Fruit fly (Drosophila melanogaster) whole organism, embryonic: ENCODE measurements around the gene CG34297.

ENCODE experiments used
- Ada2b ChIP-seq: fragments of 200-800 bp; sonication (Bioruptor generic); IDR thresholded peaks from 2 replicates; pipeline ENCODE4 v1.3.6; 2022; ENCODE audit warnings: missing biosample characterization, missing genetic modification characterization
- C15 ChIP-seq: fragments of 200-800 bp; sonication (Bioruptor generic); IDR thresholded peaks from 3 replicates; pipeline ENCODE4 v1.3.6; 2022; ENCODE audit warnings: missing biosample characterization, missing genetic modification characterization
- CG14441 ChIP-seq: fragments of 200-800 bp; sonication (Bioruptor generic); IDR thresholded peaks from 2 replicates; pipeline ENCODE4 v1.3.6; 2022; ENCODE audit warnings: missing biosample characterization, missing genetic modification characterization
- CG14667 ChIP-seq: fragments of 200-800 bp; sonication (Bioruptor generic); IDR thresholded peaks from 2 replicates; pipeline ENCODE4 v1.3.6; 2022; ENCODE audit warnings: missing biosample characterization, missing genetic modification characterization
- CG17612 ChIP-seq: fragments of 200-800 bp; sonication (Bioruptor generic); IDR thresholded peaks from 2 replicates; pipeline ENCODE4 v1.3.6; 2022; ENCODE audit warnings: missing biosample characterization, missing genetic modification characterization
- CG1832 ChIP-seq: fragments of 200-800 bp; sonication (Bioruptor generic); optimal IDR thresholded peaks from 2 replicates; lab custom pipeline; 2017; ENCODE audit warnings: missing biosample characterization, mild to moderate bottlenecking, missing genetic modification characterization, inconsistent platforms
- CG18619 ChIP-seq: fragments of 200-800 bp; sonication (Bioruptor generic); optimal IDR thresholded peaks from 3 replicates; lab custom pipeline; 2017; ENCODE audit warnings: missing biosample characterization, mild to moderate bottlenecking, missing genetic modification characterization
- CG2129 ChIP-seq: fragments of 200-800 bp; sonication (Bioruptor generic); IDR thresholded peaks from 2 replicates; pipeline ENCODE4 v1.3.6; 2022; ENCODE audit warnings: missing biosample characterization, missing genetic modification characterization; ENCODE audit not compliant: partially characterized antibody
- CG31441 ChIP-seq: fragments of 200-800 bp; sonication (Bioruptor generic); IDR thresholded peaks from 2 replicates; pipeline ENCODE4 v1.3.6; 2022; ENCODE audit warnings: missing biosample characterization, missing genetic modification characterization
- CG3407 ChIP-seq: fragments of 200-800 bp; sonication (Bioruptor generic); optimal IDR thresholded peaks from 2 replicates; lab custom pipeline; 2018; ENCODE audit warnings: missing biosample characterization, mild to moderate bottlenecking, missing genetic modification characterization
- CG3838 ChIP-seq: fragments of 200-800 bp; sonication (Bioruptor generic); optimal IDR thresholded peaks from 3 replicates; lab custom pipeline; 2016; ENCODE audit warnings: missing biosample characterization, missing genetic modification characterization
- CG7357 ChIP-seq: fragments of 200-800 bp; sonication (Bioruptor generic); IDR thresholded peaks from 3 replicates; pipeline ENCODE4 v1.3.6; 2022; ENCODE audit warnings: missing biosample characterization, missing genetic modification characterization
- CG7556 ChIP-seq: fragments of 200-800 bp; sonication (Bioruptor generic); optimal IDR thresholded peaks from 2 replicates; lab custom pipeline; 2017; ENCODE audit warnings: missing biosample characterization, mild to moderate bottlenecking, missing genetic modification characterization
- CG8281 ChIP-seq: fragments of 200-800 bp; sonication (Bioruptor generic); optimal IDR thresholded peaks from 2 replicates; lab custom pipeline; 2018; ENCODE audit warnings: missing biosample characterization, mild to moderate bottlenecking, missing genetic modification characterization, moderate library complexity
- CG8290 ChIP-seq, 3 experiments: fragments of 200-800 bp; sonication (Bioruptor generic); optimal IDR thresholded peaks; 2 replicates each; lab custom pipeline; 2016 to 2019; ENCODE audit warnings: missing biosample characterization in 3 of 3, missing genetic modification characterization in 3 of 3, mild to moderate bottlenecking in 2 of 3, moderate library complexity in 1 of 3
- CG9609 ChIP-seq: fragments of 200-800 bp; sonication (Bioruptor generic); optimal IDR thresholded peaks from 3 replicates; lab custom pipeline; 2016; ENCODE audit warnings: missing biosample characterization, missing genetic modification characterization
- Chrac-16 ChIP-seq: fragments of 200-800 bp; sonication (Bioruptor generic); optimal IDR thresholded peaks from 3 replicates; lab custom pipeline; 2016; ENCODE audit warnings: missing biosample characterization, missing genetic modification characterization
- CrebB ChIP-seq: fragments of 200-800 bp; sonication (Bioruptor generic); optimal IDR thresholded peaks from 3 replicates; lab custom pipeline; 2018; ENCODE audit warnings: missing biosample characterization, mild to moderate bottlenecking, missing genetic modification characterization
- D ChIP-seq, 2 experiments: fragments of 200-800 bp in 1 of 2; fragments of >200 bp in 1 of 2; sonication (Bioruptor generic) in 1 of 2; optimal IDR thresholded peaks; 2 replicates in 1 of 2; 3 replicates in 1 of 2; lab custom pipeline; 2017; ENCODE audit warnings: mild to moderate bottlenecking in 1 of 2, missing biosample characterization in 1 of 2, missing genetic modification characterization in 1 of 2, missing genetic modification reagents in 1 of 2
- Fer3 ChIP-seq: fragments of 200-800 bp; sonication (Bioruptor generic); optimal IDR thresholded peaks from 2 replicates; lab custom pipeline; 2018; ENCODE audit warnings: missing biosample characterization, mild to moderate bottlenecking, missing genetic modification characterization, moderate library complexity
- Hey ChIP-seq: fragments of 200-800 bp; sonication (Bioruptor generic); optimal IDR thresholded peaks from 3 replicates; lab custom pipeline; 2018; ENCODE audit warnings: missing biosample characterization, mild to moderate bottlenecking, missing genetic modification characterization
- HmgD ChIP-seq: fragments of 200-800 bp; sonication (Bioruptor generic); optimal IDR thresholded peaks from 3 replicates; lab custom pipeline; 2016; ENCODE audit warnings: missing biosample characterization, missing genetic modification characterization
- Hsf ChIP-seq: fragments of 200-800 bp; sonication (Bioruptor generic); optimal IDR thresholded peaks from 3 replicates; lab custom pipeline; 2016; ENCODE audit warnings: missing biosample characterization, missing genetic modification characterization
- Lhr ChIP-seq: fragments of 200-800 bp; sonication (Bioruptor generic); optimal IDR thresholded peaks from 3 replicates; lab custom pipeline; 2017; ENCODE audit warnings: mild to moderate bottlenecking, missing biosample characterization, missing genetic modification reagents, missing genetic modification characterization
- PHDP ChIP-seq: fragments of 200-800 bp; sonication (Bioruptor generic); optimal IDR thresholded peaks from 3 replicates; lab custom pipeline; 2018; ENCODE audit warnings: missing biosample characterization, mild to moderate bottlenecking, missing genetic modification characterization, moderate library complexity
- Rfx ChIP-seq: fragments of 200-800 bp; sonication (Bioruptor generic); IDR thresholded peaks from 2 replicates; pipeline ENCODE4 v1.3.6; 2022; ENCODE audit warnings: missing biosample characterization, missing genetic modification characterization
- YL-1 ChIP-seq: fragments of 200-800 bp; sonication (Bioruptor generic); optimal IDR thresholded peaks from 3 replicates; lab custom pipeline; 2017; ENCODE audit warnings: missing biosample characterization, mild to moderate bottlenecking, missing genetic modification characterization
- ab ChIP-seq: fragments of 200-800 bp; sonication (Bioruptor generic); optimal IDR thresholded peaks from 2 replicates; lab custom pipeline; 2016; ENCODE audit warnings: missing biosample characterization, missing genetic modification characterization
- bcd ChIP-seq: fragments of 200-800 bp; sonication (Bioruptor generic); optimal IDR thresholded peaks from 2 replicates; lab custom pipeline; 2017; ENCODE audit warnings: missing biosample characterization, mild to moderate bottlenecking, missing genetic modification characterization
- bowl ChIP-seq: fragments of 200-800 bp; sonication (Bioruptor generic); IDR thresholded peaks from 2 replicates; pipeline ENCODE4 v1.3.6; 2022; ENCODE audit warnings: missing biosample characterization, missing genetic modification characterization
- br ChIP-seq: fragments of >200 bp; optimal IDR thresholded peaks from 2 replicates; lab custom pipeline; 2017
- dmrt99B ChIP-seq: fragments of 200-800 bp; sonication (Bioruptor generic); optimal IDR thresholded peaks from 2 replicates; lab custom pipeline; 2018; ENCODE audit warnings: missing biosample characterization, mild to moderate bottlenecking, missing genetic modification characterization, moderate library complexity
- dysf ChIP-seq: fragments of 200-800 bp; sonication (Bioruptor generic); IDR thresholded peaks from 3 replicates; pipeline ENCODE4 v1.3.6; 2022; ENCODE audit warnings: missing biosample characterization, missing genetic modification characterization
- ems ChIP-seq: fragments of 200-800 bp; sonication (Bioruptor generic); optimal IDR thresholded peaks from 3 replicates; lab custom pipeline; 2016; ENCODE audit warnings: missing biosample characterization, missing genetic modification characterization
- exex ChIP-seq: fragments of 200-800 bp; sonication (Bioruptor generic); optimal IDR thresholded peaks from 4 replicates; lab custom pipeline; 2018; ENCODE audit warnings: missing biosample characterization, mild to moderate bottlenecking, missing genetic modification characterization, moderate library complexity
- eyg ChIP-seq: fragments of 200-800 bp; sonication (Bioruptor generic); optimal IDR thresholded peaks from 3 replicates; lab custom pipeline; 2016; ENCODE audit warnings: missing biosample characterization, missing genetic modification characterization
- fd102C ChIP-seq: fragments of 200-800 bp; sonication (Bioruptor generic); optimal IDR thresholded peaks from 2 replicates; lab custom pipeline; 2018; ENCODE audit warnings: missing biosample characterization, mild to moderate bottlenecking, missing genetic modification characterization, moderate library complexity
- gcm ChIP-seq: fragments of 200-800 bp; sonication (Bioruptor generic); optimal IDR thresholded peaks from 2 replicates; lab custom pipeline; 2019; ENCODE audit warnings: missing biosample characterization, mild to moderate bottlenecking, missing genetic modification characterization, moderate library complexity
- gro ChIP-seq: fragments of 200-800 bp; sonication (Bioruptor generic); optimal IDR thresholded peaks from 2 replicates; lab custom pipeline; 2016; ENCODE audit warnings: missing biosample characterization, missing genetic modification characterization
- kay ChIP-seq: fragments of 200-800 bp; sonication (Bioruptor generic); optimal IDR thresholded peaks from 2 replicates; lab custom pipeline; 2016; ENCODE audit warnings: missing biosample characterization, missing genetic modification characterization
- lmd ChIP-seq: fragments of 200-800 bp; sonication (Bioruptor generic); IDR thresholded peaks from 2 replicates; pipeline ENCODE4 v1.3.6; 2022; ENCODE audit warnings: missing biosample characterization, missing genetic modification characterization
- mirr ChIP-seq: fragments of 200-800 bp; sonication (Bioruptor generic); optimal IDR thresholded peaks from 3 replicates; lab custom pipeline; 2018; ENCODE audit warnings: missing biosample characterization, mild to moderate bottlenecking, missing genetic modification characterization
- otp ChIP-seq: fragments of 200-800 bp; sonication (Bioruptor generic); IDR thresholded peaks from 3 replicates; pipeline ENCODE4, ENCODE4 v1.3.6; 2022; ENCODE audit warnings: missing biosample characterization, missing genetic modification characterization
- peb ChIP-seq: fragments of 200-800 bp; sonication (Bioruptor generic); IDR thresholded peaks from 2 replicates; pipeline ENCODE4 v1.3.6; 2022; ENCODE audit warnings: missing biosample characterization, missing genetic modification characterization
- repo ChIP-seq: fragments of 200-800 bp; sonication (Bioruptor generic); optimal IDR thresholded peaks from 2 replicates; lab custom pipeline; 2016; ENCODE audit warnings: missing biosample characterization, missing genetic modification characterization
- run ChIP-seq: fragments of 200-800 bp; sonication (Bioruptor generic); optimal IDR thresholded peaks from 3 replicates; lab custom pipeline; 2018; ENCODE audit warnings: missing biosample characterization, mild to moderate bottlenecking, missing genetic modification characterization
- tio ChIP-seq: fragments of 200-800 bp; sonication (Bioruptor generic); optimal IDR thresholded peaks from 2 replicates; lab custom pipeline; 2017; ENCODE audit warnings: missing biosample characterization, missing genetic modification characterization, inconsistent platforms
- tup ChIP-seq: fragments of 200-800 bp; sonication (Bioruptor generic); optimal IDR thresholded peaks from 2 replicates; lab custom pipeline; 2016; ENCODE audit warnings: missing biosample characterization, mild to moderate bottlenecking, missing genetic modification characterization, moderate library complexity
- wdn ChIP-seq: fragments of 200-800 bp; sonication (Bioruptor generic); IDR thresholded peaks from 2 replicates; pipeline ENCODE4 v1.3.6; 2022; ENCODE audit warnings: missing biosample characterization, missing genetic modification characterization
- zfh2 ChIP-seq: fragments of 200-800 bp; sonication (Bioruptor generic); optimal IDR thresholded peaks from 2 replicates; lab custom pipeline; 2016; ENCODE audit warnings: missing biosample characterization, missing genetic modification characterization

The CG34297 gene

dm6 chr3R:6762794-6763407 is 15.1 kb upstream of the CG34297 start (continued):
- TF ChIP-seq tio: peak; percentile 86
- peak; percentile 75; the same call in 2 of the 3 replicates for TF ChIP-seq otp
- no peak for TF ChIP-seq CG17612 (GFP tag; lab: Robert Waterston, UW)
- TF ChIP-seq dmrt99B (tag; lab: Kevin White, UChicago): peak; percentile 85
- TF ChIP-seq CG18619 (GFP tag; lab: Kevin White, UChicago): peak; percentile 70
- TF ChIP-seq run: peak; percentile 51
- peak; percentile 89 for TF ChIP-seq Chrac-16 (GFP tag; lab: Kevin White, UChicago)
- TF ChIP-seq ab: no peak
- peak; percentile 60 for TF ChIP-seq CG8281 (tag; lab: Kevin White, UChicago)
- TF ChIP-seq CG7357 (GFP tag; lab: Robert Waterston, UW): no peak; the same call in 2 of the 3 replicates
- 0 out of 2 replicates have a peak, but pooled peaks have one; percentile 35 for TF ChIP-seq CG14441
- TF ChIP-seq bcd (GFP tag; lab: Kevin White, UChicago): peak; percentile 95
- peak; percentile 88 for TF ChIP-seq CG8290 (GFP tag; optimal IDR thresholded peaks at IDR 0.05; lab: Kevin White, UChicago)
- peak; percentile 1 to 80 for TF ChIP-seq CG8290 (tag; optimal IDR thresholded peaks at IDR 0.05; lab: Kevin White, UChicago)
- TF ChIP-seq Hey (tag; lab: Kevin White, UChicago): no peak
- no peak for TF ChIP-seq Ada2b
- TF ChIP-seq PHDP: peak; percentile 83
- no peak for TF ChIP-seq C15 (GFP tag; lab: Robert Waterston, UW)
- 0 out of 2 replicates have a peak, but pooled peaks have one; percentile 28 for TF ChIP-seq Rfx (GFP tag; lab: Robert Waterston, UW)
- TF ChIP-seq lmd: peak; percentile 70
- no peak for TF ChIP-seq HmgD
- no peak for TF ChIP-seq bowl (GFP tag; lab: Robert Waterston, UW)
- no peak for TF ChIP-seq CG1832 (GFP tag; lab: Kevin White, UChicago)
- TF ChIP-seq CrebB (tag; lab: Kevin White, UChicago): peak; percentile 49
- peak; percentile 73 for TF ChIP-seq dysf (GFP tag; lab: Robert Waterston, UW)
- TF ChIP-seq Hsf (GFP tag; lab: Kevin White, UChicago): peak; percentile 73
- TF ChIP-seq Fer3 (tag; lab: Kevin White, UChicago): peak; percentile 55
- TF ChIP-seq fd102C: peak; percentile 97
- peak; percentile 39 for TF ChIP-seq ems
- no peak for TF ChIP-seq CG2129 (GFP tag; lab: Robert Waterston, UW)
- peak; percentile 63 for TF ChIP-seq CG3838 (GFP tag; lab: Kevin White, UChicago)
- TF ChIP-seq tup (GFP tag; lab: Kevin White, UChicago): peak; percentile 51
- TF ChIP-seq eyg: no peak
- peak; percentile 63; the same call in 1 of the 2 replicates for TF ChIP-seq peb (GFP tag; lab: Robert Waterston, UW)
- peak; percentile 95 for TF ChIP-seq gcm (GFP tag; lab: Kevin White, UChicago)
- peak; percentile 97 for TF ChIP-seq CG31441 (GFP tag; lab: Robert Waterston, UW)
- peak; percentile 50 for TF ChIP-seq kay
- TF ChIP-seq CG7556: peak; percentile 95
- TF ChIP-seq CG14667 (GFP tag; lab: Robert Waterston, UW): peak; percentile 68
- no peak for TF ChIP-seq repo
- no peak for TF ChIP-seq br (lab: Kevin White, UChicago)
- TF ChIP-seq Lhr: peak; percentile 84
- TF ChIP-seq zfh2: no peak
- TF ChIP-seq wdn (GFP tag; lab: Robert Waterston, UW): no peak
- no peak for TF ChIP-seq D (optimal IDR thresholded peaks at IDR 0.05; lab: Kevin White, UChicago)
- peak; percentile 89 for TF ChIP-seq D (GFP tag; optimal IDR thresholded peaks at IDR 0.05; lab: Kevin White, UChicago)
- TF ChIP-seq gro (GFP tag; lab: Kevin White, UChicago): no peak
- TF ChIP-seq exex (tag; lab: Kevin White, UChicago): peak; percentile 9
- TF ChIP-seq CG9609 (GFP tag; lab: Kevin White, UChicago): peak; percentile 33
- TF ChIP-seq CG3407: peak; percentile 87
- no peak for TF ChIP-seq mirr
- peak; percentile 42 for TF ChIP-seq YL-1 (GFP tag; lab: Kevin White, UChicago)
